Worm (Caenorhabditis elegans): Measurements from ENCODE around the gene npr-38.

ce11 chrX:6319546-6319945 lies 8.1 kb downstream of the npr-38 start, which contains the start of gene chtb-3:
- TF ChIP-seq snpc-4 (tag; optimal IDR thresholded peaks at IDR 0.05): no peak
- TF ChIP-seq nhr-237 (tag; optimal IDR thresholded peaks at IDR 0.05): no peak
- TF ChIP-seq unc-120 (tag; optimal IDR thresholded peaks at IDR 0.05; ENCODE audit: poor library complexity, severe bottlenecking): no peak
- TF ChIP-seq mep-1 (tag; optimal IDR thresholded peaks at IDR 0.05): no peak
- no peak for TF ChIP-seq mab-5 (tag; optimal IDR thresholded peaks at IDR 0.05)
- no peak for TF ChIP-seq unc-62 (GFP tag; optimal IDR thresholded peaks at IDR 0.05)
- no peak for TF ChIP-seq blmp-1 (tag; optimal IDR thresholded peaks at IDR 0.05)
- TF ChIP-seq elt-1 (tag; optimal IDR thresholded peaks at IDR 0.05; ENCODE audit: borderline replicate concordance, insufficient read depth): no peak
- TF ChIP-seq elt-3 (tag; optimal IDR thresholded peaks at IDR 0.05): no peak
- no peak for TF ChIP-seq nhr-76 (tag; optimal IDR thresholded peaks at IDR 0.05)
